Fruit fly (Drosophila melanogaster) whole organism, embryonic: Measurements from ENCODE around the gene CG14598.
A peak's percentile ranks its signal among the peaks of the same experiment; 100 is the strongest.

Experiments
- Ada2b ChIP-seq: fragments of 200-800 bp; sonication (Bioruptor generic); IDR thresholded peaks from 2 replicates; pipeline ENCODE4 v1.3.6; 2022; ENCODE audit warnings: missing biosample characterization, missing genetic modification characterization
- CG10543 ChIP-seq: fragments of 200-800 bp; sonication (Bioruptor generic); optimal IDR thresholded peaks from 3 replicates; lab custom pipeline; 2017; ENCODE audit warnings: missing biosample characterization, mild to moderate bottlenecking, missing genetic modification characterization, moderate library complexity
- CG11247 ChIP-seq: fragments of 200-800 bp; sonication (Bioruptor generic); IDR thresholded peaks from 2 replicates; pipeline ENCODE4 v1.3.6; 2022; ENCODE audit warnings: missing biosample characterization, missing genetic modification characterization
- CG11398 ChIP-seq: fragments of 200-800 bp; sonication (Bioruptor generic); optimal IDR thresholded peaks from 2 replicates; lab custom pipeline; 2016; ENCODE audit warnings: missing biosample characterization, missing genetic modification characterization
- CG11560 ChIP-seq: fragments of 200-800 bp; sonication (Bioruptor generic); IDR thresholded peaks from 3 replicates; pipeline ENCODE4 v1.3.6; 2022; ENCODE audit warnings: missing biosample characterization, missing genetic modification characterization
- CG14710 ChIP-seq: fragments of 200-800 bp; sonication (Bioruptor generic); optimal IDR thresholded peaks from 3 replicates; lab custom pipeline; 2019; ENCODE audit warnings: missing biosample characterization, mild to moderate bottlenecking, missing genetic modification characterization, moderate library complexity
- CG15601 ChIP-seq: fragments of 200-800 bp; sonication (Bioruptor generic); optimal IDR thresholded peaks from 3 replicates; lab custom pipeline; 2019; ENCODE audit warnings: missing biosample characterization, mild to moderate bottlenecking, missing genetic modification characterization, moderate library complexity
- CG17612 ChIP-seq: fragments of 200-800 bp; sonication (Bioruptor generic); IDR thresholded peaks from 2 replicates; pipeline ENCODE4 v1.3.6; 2022; ENCODE audit warnings: missing biosample characterization, missing genetic modification characterization
- CG2129 ChIP-seq: fragments of 200-800 bp; sonication (Bioruptor generic); IDR thresholded peaks from 2 replicates; pipeline ENCODE4 v1.3.6; 2022; ENCODE audit warnings: missing biosample characterization, missing genetic modification characterization; ENCODE audit not compliant: partially characterized antibody
- CG2875 ChIP-seq: fragments of 200-800 bp; sonication (Bioruptor generic); optimal IDR thresholded peaks from 2 replicates; lab custom pipeline; 2017; ENCODE audit warnings: missing biosample characterization, mild to moderate bottlenecking, missing genetic modification characterization, missing genetic modification reagents
- CG30403 ChIP-seq: fragments of 200-800 bp; sonication (Bioruptor generic); optimal IDR thresholded peaks from 3 replicates; lab custom pipeline; 2016; ENCODE audit warnings: missing biosample characterization, missing genetic modification characterization
- CG31441 ChIP-seq: fragments of 200-800 bp; sonication (Bioruptor generic); IDR thresholded peaks from 2 replicates; pipeline ENCODE4 v1.3.6; 2022; ENCODE audit warnings: missing biosample characterization, missing genetic modification characterization
- CG3726 ChIP-seq: fragments of 200-800 bp; sonication (Bioruptor generic); IDR thresholded peaks from 3 replicates; pipeline ENCODE4, ENCODE4 v1.3.6; 2022; ENCODE audit warnings: missing biosample characterization, missing genetic modification characterization
- CG43689 ChIP-seq: fragments of 200-800 bp; sonication (Bioruptor generic); IDR thresholded peaks from 2 replicates; pipeline ENCODE4 v1.3.6; 2022; ENCODE audit warnings: missing biosample characterization, missing genetic modification characterization
- CG6854 ChIP-seq: fragments of 200-800 bp; sonication (Bioruptor generic); optimal IDR thresholded peaks from 3 replicates; lab custom pipeline; 2017; ENCODE audit warnings: missing biosample characterization, mild to moderate bottlenecking, missing genetic modification characterization
- CG8089 ChIP-seq: fragments of 200-800 bp; sonication (Bioruptor generic); optimal IDR thresholded peaks from 3 replicates; lab custom pipeline; 2016; ENCODE audit warnings: missing biosample characterization, missing genetic modification characterization
- CG8359 ChIP-seq: fragments of 200-800 bp; sonication (Bioruptor generic); optimal IDR thresholded peaks from 2 replicates; lab custom pipeline; 2017; ENCODE audit warnings: missing biosample characterization, mild to moderate bottlenecking, missing genetic modification characterization, borderline replicate concordance
- CG8388 ChIP-seq: fragments of 200-800 bp; sonication (Bioruptor generic); optimal IDR thresholded peaks from 2 replicates; lab custom pipeline; 2019; ENCODE audit warnings: missing biosample characterization, mild to moderate bottlenecking, missing genetic modification characterization, moderate library complexity
- CG8924 ChIP-seq: fragments of 200-800 bp; optimal IDR thresholded peaks from 3 replicates; lab custom pipeline; 2019; ENCODE audit warnings: missing biosample characterization, mild to moderate bottlenecking, missing genetic modification characterization, moderate library complexity
- CG9437 ChIP-seq: fragments of 200-800 bp; sonication (Bioruptor generic); optimal IDR thresholded peaks from 2 replicates; lab custom pipeline; 2018; ENCODE audit warnings: missing biosample characterization, mild to moderate bottlenecking, missing genetic modification characterization
- CG9797 ChIP-seq: fragments of 200-800 bp; sonication (Bioruptor generic); optimal IDR thresholded peaks from 3 replicates; lab custom pipeline; 2018; ENCODE audit warnings: missing biosample characterization, mild to moderate bottlenecking, missing genetic modification characterization
- CHES-1-like ChIP-seq: fragments of 200-800 bp; sonication (Bioruptor generic); optimal IDR thresholded peaks from 2 replicates; lab custom pipeline; 2016; ENCODE audit warnings: missing biosample characterization, missing genetic modification characterization
- Elba2 ChIP-seq: fragments of 200-800 bp; sonication (Bioruptor generic); optimal IDR thresholded peaks from 3 replicates; lab custom pipeline; 2016; ENCODE audit warnings: missing biosample characterization, missing genetic modification characterization
- H2.0 ChIP-seq: fragments of 200-800 bp; sonication (Bioruptor generic); IDR thresholded peaks from 2 replicates; pipeline ENCODE4 v1.3.6; 2022; ENCODE audit warnings: missing biosample characterization, missing genetic modification characterization
- MESR4 ChIP-seq: fragments of 200-800 bp; sonication (Bioruptor generic); optimal IDR thresholded peaks from 2 replicates; lab custom pipeline; 2018; ENCODE audit warnings: missing biosample characterization, mild to moderate bottlenecking, missing genetic modification characterization, moderate library complexity
- Med ChIP-seq: fragments of 200-800 bp; sonication (Bioruptor generic); peaks from one replicate; lab custom pipeline; 2016; ENCODE audit warnings: missing biosample characterization, missing genetic modification characterization, mild to moderate bottlenecking, inconsistent platforms, moderate library complexity
- Myb ChIP-seq: fragments of 200-800 bp; sonication (Bioruptor generic); optimal IDR thresholded peaks from 2 replicates; lab custom pipeline; 2016; ENCODE audit warnings: missing biosample characterization, missing genetic modification characterization
- NfI ChIP-seq: fragments of 200-800 bp; sonication (Bioruptor generic); optimal IDR thresholded peaks from 3 replicates; lab custom pipeline; 2018; ENCODE audit warnings: missing biosample characterization, mild to moderate bottlenecking, missing genetic modification characterization, moderate library complexity
- Oli ChIP-seq: fragments of 200-800 bp; sonication (Bioruptor generic); optimal IDR thresholded peaks from 2 replicates; lab custom pipeline; 2018; ENCODE audit warnings: missing biosample characterization, mild to moderate bottlenecking, missing genetic modification characterization, moderate library complexity
- Scr ChIP-seq: fragments of 200-800 bp; sonication (Bioruptor generic); IDR thresholded peaks from 2 replicates; pipeline ENCODE4 v1.3.6; 2022; ENCODE audit warnings: missing biosample characterization, missing genetic modification characterization; ENCODE audit not compliant: partially characterized antibody
- Six4 ChIP-seq: fragments of 200-800 bp; sonication (Bioruptor generic); optimal IDR thresholded peaks from 2 replicates; lab custom pipeline; 2016; ENCODE audit warnings: missing biosample characterization, missing genetic modification characterization
- Stat92E ChIP-seq, 3 experiments: fragments of >200 bp in 2 of 3; fragments of 200-800 bp in 1 of 3; sonication (Bioruptor generic) in 1 of 3; optimal IDR thresholded peaks; 2 replicates each; lab custom pipeline; 2017 to 2019; ENCODE audit warnings: missing biosample characterization in 3 of 3, missing genetic modification characterization in 3 of 3, mild to moderate bottlenecking in 1 of 3, moderate library complexity in 1 of 3
- Usf ChIP-seq: fragments of 200-800 bp; sonication (Bioruptor generic); optimal IDR thresholded peaks from 2 replicates; lab custom pipeline; 2017; ENCODE audit warnings: missing genotype, missing biosample characterization, missing genetic modification characterization
- bcd ChIP-seq: fragments of 200-800 bp; sonication (Bioruptor generic); optimal IDR thresholded peaks from 2 replicates; lab custom pipeline; 2017; ENCODE audit warnings: missing biosample characterization, mild to moderate bottlenecking, missing genetic modification characterization
- btn ChIP-seq: fragments of 200-800 bp; sonication (Bioruptor generic); optimal IDR thresholded peaks from 2 replicates; lab custom pipeline; 2016; ENCODE audit warnings: missing biosample characterization, missing genetic modification characterization
- chif ChIP-seq, 2 experiments: fragments of 200-800 bp; sonication (Bioruptor generic); optimal IDR thresholded peaks; 3 replicates each; lab custom pipeline; 2016; ENCODE audit warnings: missing biosample characterization in 2 of 2, missing genetic modification characterization in 2 of 2
- croc ChIP-seq: fragments of 200-800 bp; sonication (Bioruptor generic); conservative IDR thresholded peaks from 3 replicates; pipeline ENCODE4 v1.3.6; 2022; ENCODE audit warnings: missing biosample characterization, missing genetic modification characterization
- dimm ChIP-seq: fragments of 200-800 bp; sonication (Bioruptor generic); IDR thresholded peaks from 2 replicates; pipeline ENCODE4 v1.3.6; 2022; ENCODE audit warnings: missing biosample characterization, missing genetic modification characterization
- dmrt11E ChIP-seq: fragments of 200-800 bp; sonication (Bioruptor generic); optimal IDR thresholded peaks from 3 replicates; lab custom pipeline; 2018; ENCODE audit warnings: missing biosample characterization, mild to moderate bottlenecking, missing genetic modification characterization, moderate library complexity
- eyg ChIP-seq: fragments of 200-800 bp; sonication (Bioruptor generic); optimal IDR thresholded peaks from 3 replicates; lab custom pipeline; 2016; ENCODE audit warnings: missing biosample characterization, missing genetic modification characterization
- fd96Cb ChIP-seq: fragments of 200-800 bp; sonication (Bioruptor generic); optimal IDR thresholded peaks from 2 replicates; lab custom pipeline; 2018; ENCODE audit warnings: missing biosample characterization, mild to moderate bottlenecking, missing genetic modification characterization, moderate library complexity
- fu2 ChIP-seq: fragments of 200-800 bp; sonication (Bioruptor generic); optimal IDR thresholded peaks from 2 replicates; lab custom pipeline; 2016; ENCODE audit warnings: missing biosample characterization, missing genetic modification characterization
- gcm ChIP-seq: fragments of 200-800 bp; sonication (Bioruptor generic); optimal IDR thresholded peaks from 2 replicates; lab custom pipeline; 2019; ENCODE audit warnings: missing biosample characterization, mild to moderate bottlenecking, missing genetic modification characterization, moderate library complexity
- ham ChIP-seq: fragments of 200-800 bp; sonication (Bioruptor generic); IDR thresholded peaks from 2 replicates; pipeline ENCODE4 v1.3.6; 2022; ENCODE audit warnings: missing biosample characterization, missing genetic modification characterization
- inv ChIP-seq: fragments of 200-800 bp; sonication (Bioruptor generic); IDR thresholded peaks from 2 replicates; pipeline ENCODE4 v1.3.6; 2022; ENCODE audit warnings: missing biosample characterization, missing genetic modification characterization; ENCODE audit not compliant: partially characterized antibody
- lbe ChIP-seq: fragments of 200-800 bp; sonication (Bioruptor generic); optimal IDR thresholded peaks from 2 replicates; lab custom pipeline; 2016; ENCODE audit warnings: missing biosample characterization, mild to moderate bottlenecking, missing genetic modification characterization
- mld ChIP-seq: fragments of 200-800 bp; sonication (Bioruptor generic); IDR thresholded peaks from 3 replicates; pipeline ENCODE4 v1.3.6; 2022; ENCODE audit warnings: missing biosample characterization, missing genetic modification characterization; ENCODE audit not compliant: partially characterized antibody
- pan ChIP-seq, 4 experiments: fragments of >200 bp in 3 of 4; fragments of 200-800 bp in 1 of 4; sonication (Bioruptor generic) in 1 of 4; optimal IDR thresholded peaks in 3 of 4; IDR thresholded peaks in 1 of 4; 2 replicates each; pipeline versions ENCODE4 v1.3.6 to Lab custom; 2017 to 2022; ENCODE audit warnings: missing biosample characterization in 2 of 4, missing genetic modification characterization in 2 of 4, mixed read lengths in 1 of 4
- pho ChIP-seq: fragments of 200-800 bp; sonication (Bioruptor generic); optimal IDR thresholded peaks from 2 replicates; lab custom pipeline; 2016; ENCODE audit warnings: missing biosample characterization, missing genetic modification characterization

Gene CG14598

dm6 chr3R:7473767-7474254, 34.3 kb downstream of the CG14598 start, which contains the start of gene CG1142 (continued):
- peak; percentile 95 for TF ChIP-seq CG11398 (GFP tag; lab: Kevin White, UChicago)
- peak; percentile 94 for TF ChIP-seq CG8359 (GFP tag; lab: Kevin White, UChicago)
- TF ChIP-seq CG9797 (GFP tag; lab: Kevin White, UChicago), result peak; percentile 85
- peak; percentile 85 for TF ChIP-seq Myb
- peak; percentile 99 for TF ChIP-seq CG14710 (tag; lab: Kevin White, UChicago)
- TF ChIP-seq dmrt11E (tag; lab: Kevin White, UChicago), result peak; percentile 100
- TF ChIP-seq Stat92E (GFP tag; optimal IDR thresholded peaks at IDR 0.05; lab: Kevin White, UChicago), result peak in 1 of 3 experiments; percentile 97
- peak; percentile 98 for TF ChIP-seq Six4 (GFP tag; lab: Kevin White, UChicago)
- peak; percentile 98 for TF ChIP-seq Ada2b
- peak; percentile 99 for TF ChIP-seq Oli (tag; lab: Kevin White, UChicago)
- TF ChIP-seq CG8388 (GFP tag; lab: Kevin White, UChicago), result peak; percentile 99
- TF ChIP-seq fd96Cb (tag; lab: Kevin White, UChicago), result peak; percentile 99
- TF ChIP-seq CG17612 (GFP tag; lab: Robert Waterston, UW), result peak; percentile 92
- peak; percentile 96 for TF ChIP-seq dimm
- peak; percentile 98 for TF ChIP-seq CG11247 (GFP tag; lab: Robert Waterston, UW)
- peak; percentile 96 to 98 for TF ChIP-seq chif (GFP tag; optimal IDR thresholded peaks at IDR 0.05; lab: Kevin White, UChicago)
- peak; percentile 97 for TF ChIP-seq bcd (GFP tag; lab: Kevin White, UChicago)
- TF ChIP-seq CHES-1-like (GFP tag; lab: Kevin White, UChicago), result peak; percentile 96
- peak; percentile 87 for TF ChIP-seq CG11560 (tag; lab: Robert Waterston, UW)
- peak; percentile 99 for TF ChIP-seq CG8924 (tag; lab: Kevin White, UChicago)
- peak; percentile 96 for TF ChIP-seq CG2875
- peak; percentile 95 for TF ChIP-seq ham (GFP tag; lab: Robert Waterston, UW)
- TF ChIP-seq pan (optimal IDR thresholded peaks at IDR 0.05; lab: Kevin White, UChicago), result no peak
- peak in 1 of 2 experiments; percentile 99 for TF ChIP-seq pan (GFP tag; optimal IDR thresholded peaks at IDR 0.05 in 1 of 2, IDR thresholded peaks at IDR 0.05 in 1 of 2)
- TF ChIP-seq CG3726, result peak; percentile 99
- TF ChIP-seq CG31441 (GFP tag; lab: Robert Waterston, UW), result peak; percentile 99
- TF ChIP-seq btn (GFP tag; lab: Kevin White, UChicago), result peak; percentile 94
- peak; percentile 98 for TF ChIP-seq CG30403 (GFP tag; lab: Kevin White, UChicago)
- peak; percentile 98 for TF ChIP-seq CG15601 (tag; lab: Kevin White, UChicago)
- TF ChIP-seq inv (GFP tag; lab: Robert Waterston, UW), result no peak
- TF ChIP-seq lbe (GFP tag; lab: Kevin White, UChicago), result peak; percentile 95
- TF ChIP-seq CG10543, result peak; percentile 95
- TF ChIP-seq croc (GFP tag; lab: Robert Waterston, UW), result peak; percentile 96
- 0 out of 2 replicates have a peak, but pooled peaks have one; percentile 7 for TF ChIP-seq Scr (GFP tag; lab: Robert Waterston, UW)
- TF ChIP-seq NfI (GFP tag; lab: Kevin White, UChicago), result peak; percentile 98
- peak; percentile 60 for TF ChIP-seq MESR4 (GFP tag; lab: Kevin White, UChicago)
- no peak for TF ChIP-seq CG2129 (GFP tag; lab: Robert Waterston, UW)
- TF ChIP-seq Med (GFP tag; lab: Kevin White, UChicago), result peak; percentile 99
- peak; percentile 97 for TF ChIP-seq CG6854 (GFP tag; lab: Kevin White, UChicago)
- peak; percentile 95 for TF ChIP-seq fu2
- no peak for TF ChIP-seq mld
- TF ChIP-seq H2.0 (GFP tag; lab: Robert Waterston, UW), result peak; percentile 99
- TF ChIP-seq CG9437 (GFP tag; lab: Kevin White, UChicago), result peak; percentile 96
- peak; percentile 96 for TF ChIP-seq CG43689 (GFP tag; lab: Robert Waterston, UW)
- peak; percentile 96 for TF ChIP-seq Elba2 (GFP tag; lab: Kevin White, UChicago)
- TF ChIP-seq pho (GFP tag; lab: Kevin White, UChicago), result peak; percentile 97
- peak; percentile 94 for TF ChIP-seq eyg (GFP tag; lab: Kevin White, UChicago)
- peak; percentile 96 for TF ChIP-seq Usf (GFP tag; lab: Kevin White, UChicago)
- TF ChIP-seq CG8089 (GFP tag; lab: Kevin White, UChicago), result peak; percentile 97
- TF ChIP-seq gcm (GFP tag; lab: Kevin White, UChicago), result peak; percentile 99
